Worm (Caenorhabditis elegans) whole organism, L3 larva: ENCODE measurements around the gene Y46G5A.15.

Experiments used
- R02D3.7 ChIP-seq: fragments of 150-350 bp; optimal IDR thresholded peaks from 2 replicates; lab custom pipeline; 2014; ENCODE audit warnings: missing biosample characterization, missing genetic modification characterization
- ama-1 ChIP-seq: fragments of 150-350 bp; optimal IDR thresholded peaks from 2 replicates; lab custom pipeline; 2018
- ceh-16 ChIP-seq: sonication (generic microtip); optimal IDR thresholded peaks from 2 replicates; lab custom pipeline; 2017; ENCODE audit warnings: missing biosample characterization, missing genetic modification characterization
- ceh-28 ChIP-seq: fragments of 150-350 bp; optimal IDR thresholded peaks from 2 replicates; lab custom pipeline; 2014; ENCODE audit warnings: missing biosample characterization, missing genetic modification reagents, missing genetic modification characterization
- ceh-82 ChIP-seq: fragments of 150-350 bp; optimal IDR thresholded peaks from 2 replicates; lab custom pipeline; 2014; ENCODE audit warnings: missing biosample characterization, missing genetic modification characterization
- ceh-9 ChIP-seq: sonication (generic microtip); optimal IDR thresholded peaks from 2 replicates; lab custom pipeline; 2018; ENCODE audit warnings: missing biosample characterization, missing genetic modification characterization
- daf-12 ChIP-seq: fragments of 150-350 bp; optimal IDR thresholded peaks from 2 replicates; lab custom pipeline; 2014; ENCODE audit warnings: missing biosample characterization, missing genetic modification reagents, missing genetic modification characterization
- egl-27 ChIP-seq: sonication (generic microtip); optimal IDR thresholded peaks from 4 replicates; lab custom pipeline; 2017; ENCODE audit warnings: missing biosample characterization, missing genetic modification reagents, missing genetic modification characterization
- egl-5 ChIP-seq: fragments of 150-350 bp; optimal IDR thresholded peaks from 2 replicates; lab custom pipeline; 2017; ENCODE audit warnings: missing biosample characterization, missing genetic modification reagents, missing genetic modification characterization, inconsistent platforms
- elt-1 ChIP-seq: fragments of 150-350 bp; optimal IDR thresholded peaks from 2 replicates; lab custom pipeline; 2014; ENCODE audit warnings: missing biosample characterization, missing genetic modification characterization
- elt-2 ChIP-seq: sonication (generic microtip); optimal IDR thresholded peaks from 2 replicates; lab custom pipeline; 2016; ENCODE audit warnings: missing genetic modification reagents, mild to moderate bottlenecking, missing genetic modification characterization, missing compliant biosample characterization
- eor-1 ChIP-seq, 2 experiments: fragments of 150-350 bp; optimal IDR thresholded peaks; 2 replicates each; lab custom pipeline; 2014 to 2018; ENCODE audit warnings: missing biosample characterization in 2 of 2, missing genetic modification characterization in 2 of 2
- fkh-10 ChIP-seq: sonication (generic microtip); optimal IDR thresholded peaks from 2 replicates; lab custom pipeline; 2017; ENCODE audit warnings: missing biosample characterization, missing genetic modification reagents, missing genetic modification characterization
- fos-1 ChIP-seq: fragments of 150-350 bp; optimal IDR thresholded peaks from 2 replicates; lab custom pipeline; 2014; ENCODE audit warnings: missing biosample characterization, missing genetic modification characterization
- hmg-11 ChIP-seq: sonication (generic microtip); optimal IDR thresholded peaks from 2 replicates; lab custom pipeline; 2016; ENCODE audit warnings: missing genetic modification characterization, missing compliant biosample characterization
- jun-1 ChIP-seq: fragments of 150-350 bp; optimal IDR thresholded peaks from 2 replicates; lab custom pipeline; 2014; ENCODE audit warnings: missing biosample characterization, missing genetic modification reagents, missing genetic modification characterization
- lin-15B ChIP-seq: fragments of 150-350 bp; optimal IDR thresholded peaks from 2 replicates; lab custom pipeline; 2014; ENCODE audit warnings: missing biosample characterization, missing genetic modification characterization
- lin-39 ChIP-seq: fragments of 150-350 bp; optimal IDR thresholded peaks from 2 replicates; lab custom pipeline; 2018; ENCODE audit warnings: missing biosample characterization, missing genetic modification reagents, missing genetic modification characterization
- lsy-12 ChIP-seq: sonication (generic microtip); optimal IDR thresholded peaks from 2 replicates; lab custom pipeline; 2016; ENCODE audit warnings: mild to moderate bottlenecking, missing genetic modification characterization, missing compliant biosample characterization
- mdl-1 ChIP-seq: fragments of 150-350 bp; optimal IDR thresholded peaks from 2 replicates; lab custom pipeline; 2014; ENCODE audit warnings: missing biosample characterization, missing genetic modification characterization
- mml-1 ChIP-seq: fragments of 150-350 bp; sonication (generic microtip); optimal IDR thresholded peaks from 3 replicates; lab custom pipeline; 2014; ENCODE audit warnings: missing biosample characterization, missing genetic modification characterization
- nfya-1 ChIP-seq: sonication (generic microtip); optimal IDR thresholded peaks from 2 replicates; lab custom pipeline; 2017; ENCODE audit warnings: missing genetic modification characterization, mild to moderate bottlenecking, missing compliant biosample characterization, antibody characterized with exemption, moderate library complexity; ENCODE audit not compliant: insufficient read depth
- nhr-23 ChIP-seq: fragments of 150-350 bp; optimal IDR thresholded peaks from 2 replicates; lab custom pipeline; 2014; ENCODE audit warnings: missing biosample characterization, missing genetic modification reagents, missing genetic modification characterization
- nhr-237 ChIP-seq: fragments of 150-350 bp; optimal IDR thresholded peaks from 2 replicates; lab custom pipeline; 2014; ENCODE audit warnings: missing biosample characterization, missing genetic modification characterization
- nhr-25 ChIP-seq: sonication (generic microtip); optimal IDR thresholded peaks from 2 replicates; lab custom pipeline; 2017; ENCODE audit warnings: missing biosample characterization, missing genetic modification characterization
- nhr-28 ChIP-seq: fragments of 150-350 bp; optimal IDR thresholded peaks from 2 replicates; lab custom pipeline; 2014; ENCODE audit warnings: missing biosample characterization, missing genetic modification characterization
- nhr-76 ChIP-seq: fragments of 150-350 bp; sonication (generic microtip); optimal IDR thresholded peaks from 5 replicates; lab custom pipeline; 2014; ENCODE audit warnings: missing biosample characterization, missing genetic modification characterization
- pha-4 ChIP-seq: fragments of 150-350 bp; optimal IDR thresholded peaks from 2 replicates; lab custom pipeline; 2014; ENCODE audit warnings: missing biosample characterization, missing genetic modification reagents, missing genetic modification characterization
- pqm-1 ChIP-seq: fragments of 150-350 bp; optimal IDR thresholded peaks from 2 replicates; lab custom pipeline; 2017; ENCODE audit warnings: missing biosample characterization, missing genetic modification characterization, inconsistent platforms
- sea-2 ChIP-seq: fragments of 150-350 bp; sonication (generic microtip); optimal IDR thresholded peaks from 4 replicates; lab custom pipeline; 2014; ENCODE audit warnings: missing biosample characterization, missing genetic modification reagents, missing genetic modification characterization
- skn-1 ChIP-seq: fragments of 150-350 bp; optimal IDR thresholded peaks from 2 replicates; lab custom pipeline; 2014; ENCODE audit warnings: missing biosample characterization, missing genetic modification characterization
- snpc-4 ChIP-seq: fragments of 150-350 bp; optimal IDR thresholded peaks from 2 replicates; lab custom pipeline; 2014; ENCODE audit warnings: missing biosample characterization, missing genetic modification characterization
- tbx-2 ChIP-seq: sonication (generic microtip); optimal IDR thresholded peaks from 2 replicates; lab custom pipeline; 2016; ENCODE audit warnings: mild to moderate bottlenecking, missing genetic modification characterization, missing compliant biosample characterization
- unc-39 ChIP-seq: sonication (generic microtip); optimal IDR thresholded peaks from 4 replicates; lab custom pipeline; 2017; ENCODE audit warnings: missing biosample characterization, missing genetic modification characterization
- unc-62 ChIP-seq: fragments of 150-350 bp; sonication (generic microtip); optimal IDR thresholded peaks from 4 replicates; lab custom pipeline; 2014; ENCODE audit warnings: missing biosample characterization, missing genetic modification reagents, missing genetic modification characterization
- zag-1 ChIP-seq: fragments of 150-350 bp; optimal IDR thresholded peaks from 2 replicates; lab custom pipeline; 2014; ENCODE audit warnings: missing biosample characterization, missing genetic modification characterization
- ztf-11 ChIP-seq: fragments of 150-350 bp; optimal IDR thresholded peaks from 2 replicates; lab custom pipeline; 2014; ENCODE audit warnings: missing biosample characterization, missing genetic modification characterization
- ztf-4 ChIP-seq: fragments of 150-350 bp; optimal IDR thresholded peaks from 2 replicates; lab custom pipeline; 2014; ENCODE audit warnings: missing biosample characterization, missing genetic modification characterization

Gene Y46G5A.15

ce11 chrII:12778374-12778773 lies 6.8 kb downstream of the Y46G5A.15 start:
- peak; percentile 97 for TF ChIP-seq snpc-4 (tag; lab: Kevin White, UChicago)
- peak; percentile 39 for TF ChIP-seq nhr-25 (tag; lab: Kevin White, UChicago)
- TF ChIP-seq nfya-1 (tag; lab: Kevin White, UChicago) = peak; percentile 50
- peak; percentile 8 for TF ChIP-seq tbx-2 (tag; lab: Kevin White, UChicago)
- peak; percentile 21 for TF ChIP-seq elt-2
- TF ChIP-seq lin-15B (tag; lab: Kevin White, UChicago) = peak; percentile 53
- TF ChIP-seq lin-39 = peak; percentile 75

ce11 chrII:12776379-12776778 lies 8.8 kb downstream of the Y46G5A.15 start, which contains the start of gene Y46G5A.34:
Y46G5A.34 (plus strand) TSS chrII:12776679.
- TF ChIP-seq nhr-237 = no peak
- no peak for TF ChIP-seq R02D3.7 (tag; lab: Kevin White, UChicago)
- TF ChIP-seq lsy-12 = no peak
- TF ChIP-seq, all 47 proteins: peak for 0

ce11 chrII:12774402-12774801 lies 10.8 kb downstream of the Y46G5A.15 start, which contains the start of gene Y46G5A.14:
Y46G5A.14 (plus strand) TSS chrII:12774702.
- no peak for TF ChIP-seq hmg-11 (tag; lab: Kevin White, UChicago)
- TF ChIP-seq egl-5 (tag; lab: Kevin White, UChicago) = no peak
- no peak for TF ChIP-seq tbx-2 (tag; lab: Kevin White, UChicago)
- TF ChIP-seq zag-1 = no peak
- TF ChIP-seq ceh-9 (tag; lab: Kevin White, UChicago) = no peak

- TF ChIP-seq mdl-1 (tag; lab: Kevin White, UChicago) (no peak), fkh-10 (GFP tag; lab: Kevin White, UChicago) (no peak), ceh-16 (tag; lab: Kevin White, UChicago) (no peak), nhr-76 (tag; lab: Kevin White, UChicago) (no peak), skn-1 (tag; lab: Kevin White, UChicago) (no peak), nfya-1 (tag; lab: Kevin White, UChicago) (no peak), fos-1 (tag; lab: Kevin White, UChicago) (no peak), unc-39 (tag; lab: Kevin White, UChicago) (no peak), hmg-11 (tag; lab: Kevin White, UChicago) (no peak), ceh-82 (tag; lab: Kevin White, UChicago) (no peak), mml-1 (tag; lab: Kevin White, UChicago) (no peak), nhr-28 (tag; lab: Kevin White, UChicago) (no peak), ztf-11 (tag; lab: Kevin White, UChicago) (no peak), elt-1 (tag; lab: Kevin White, UChicago) (no peak)
Measured at ce11 chrII:12769947-12770346, 15.3 kb downstream of the Y46G5A.15 start.

- TF ChIP-seq jun-1 (tag; lab: Kevin White, UChicago) (peak; percentile 57), fkh-10 (GFP tag; lab: Kevin White, UChicago) (no peak), lsy-12 (no peak), elt-1 (tag; lab: Kevin White, UChicago) (no peak), sea-2 (GFP tag; lab: Kevin White, UChicago) (no peak), ceh-82 (tag; lab: Kevin White, UChicago) (no peak), pqm-1 (tag; lab: Kevin White, UChicago) (peak; percentile 98), snpc-4 (tag; lab: Kevin White, UChicago) (peak; percentile 80), nfya-1 (tag; lab: Kevin White, UChicago) (peak; percentile 23), elt-2 (peak; percentile 61), tbx-2 (tag; lab: Kevin White, UChicago) (no peak), nhr-28 (tag; lab: Kevin White, UChicago) (no peak), hmg-11 (tag; lab: Kevin White, UChicago) (no peak), eor-1 (tag; optimal IDR thresholded peaks at IDR 0.05; lab: Kevin White, UChicago) (peak in 1 of 2 experiments; percentile 60), nhr-76 (tag; lab: Kevin White, UChicago) (no peak), ama-1 (lab: Kevin White, UChicago) (no peak), fos-1 (tag; lab: Kevin White, UChicago) (peak; percentile 89), egl-27 (no peak), skn-1 (tag; lab: Kevin White, UChicago) (peak; percentile 93), daf-12 (tag; lab: Kevin White, UChicago) (no peak), ceh-28 (peak; percentile 75), nhr-23 (peak; percentile 25), pha-4 (tag; lab: Kevin White, UChicago) (peak; percentile 89), lin-15B (tag; lab: Kevin White, UChicago) (peak; percentile 85), nhr-237 (no peak), ceh-9 (tag; lab: Kevin White, UChicago) (no peak), unc-62 (GFP tag; lab: Kevin White, UChicago) (no peak), R02D3.7 (tag; lab: Kevin White, UChicago) (peak; percentile 33), zag-1 (no peak), ztf-4 (tag; lab: Kevin White, UChicago) (no peak)
Measured at ce11 chrII:12768167-12768712, 17.0 kb downstream of the Y46G5A.15 start, which contains the start of the genes vps-2 and tiar-2. vps-2 (minus strand) TSS chrII:12768217. tiar-2 (plus strand) TSS chrII:12768686.
